Fruit fly (Drosophila melanogaster) whole organism, embryonic: ENCODE data around the gene CG8560.

Experiments used
- Ada2b ChIP-seq: fragments of 200-800 bp; sonication (Bioruptor generic); IDR thresholded peaks from 2 replicates; pipeline ENCODE4 v1.3.6; 2022; ENCODE audit warnings: missing biosample characterization, missing genetic modification characterization
- Adf1 ChIP-seq: fragments of 200-800 bp; sonication (Bioruptor generic); IDR thresholded peaks from 2 replicates; pipeline ENCODE4 v1.3.6; 2022; ENCODE audit warnings: missing biosample characterization, missing genetic modification characterization
- B-H1 ChIP-seq: fragments of 200-800 bp; sonication (Bioruptor generic); IDR thresholded peaks from 3 replicates; pipeline ENCODE4 v1.3.6; 2022; ENCODE audit warnings: missing biosample characterization, missing genetic modification characterization
- B-H2 ChIP-seq: fragments of 200-800 bp; sonication (Bioruptor generic); optimal IDR thresholded peaks from 2 replicates; lab custom pipeline; 2018; ENCODE audit warnings: missing biosample characterization, mild to moderate bottlenecking, missing genetic modification characterization
- Bgb ChIP-seq: fragments of 200-800 bp; sonication (Bioruptor generic); IDR thresholded peaks from 2 replicates; pipeline ENCODE4 v1.3.6; 2022; ENCODE audit warnings: missing biosample characterization, missing genetic modification characterization; ENCODE audit not compliant: partially characterized antibody
- BtbVII ChIP-seq: fragments of 200-800 bp; sonication (Bioruptor generic); optimal IDR thresholded peaks from 3 replicates; lab custom pipeline; 2017; ENCODE audit warnings: missing biosample characterization, mild to moderate bottlenecking, missing genetic modification characterization
- CG10543 ChIP-seq: fragments of 200-800 bp; sonication (Bioruptor generic); optimal IDR thresholded peaks from 3 replicates; lab custom pipeline; 2017; ENCODE audit warnings: missing biosample characterization, mild to moderate bottlenecking, missing genetic modification characterization, moderate library complexity
- CG11504 ChIP-seq: fragments of 200-800 bp; sonication (Bioruptor generic); optimal IDR thresholded peaks from 3 replicates; lab custom pipeline; 2019; ENCODE audit warnings: missing biosample characterization, mild to moderate bottlenecking, missing genetic modification characterization, moderate library complexity
- CG12071 ChIP-seq: fragments of 200-800 bp; sonication (Bioruptor generic); optimal IDR thresholded peaks from 3 replicates; lab custom pipeline; 2018; ENCODE audit warnings: missing biosample characterization, mild to moderate bottlenecking, missing genetic modification characterization
- CG12769 ChIP-seq: fragments of 200-800 bp; sonication (Bioruptor generic); optimal IDR thresholded peaks from 2 replicates; lab custom pipeline; 2019; ENCODE audit warnings: missing biosample characterization, mild to moderate bottlenecking, missing genetic modification characterization, moderate library complexity
- CG13287 ChIP-seq: fragments of 200-800 bp; sonication (Bioruptor generic); IDR thresholded peaks from 2 replicates; pipeline ENCODE4 v1.3.6; 2022; ENCODE audit warnings: missing biosample characterization, missing genetic modification characterization; ENCODE audit not compliant: partially characterized antibody
- CG17361 ChIP-seq: fragments of 200-800 bp; sonication (Bioruptor generic); IDR thresholded peaks from 3 replicates; pipeline ENCODE4 v1.3.6; 2022; ENCODE audit warnings: missing biosample characterization, missing genetic modification characterization
- CG17568 ChIP-seq: fragments of 200-800 bp; sonication (Bioruptor generic); optimal IDR thresholded peaks from 2 replicates; lab custom pipeline; 2018; ENCODE audit warnings: missing biosample characterization, mild to moderate bottlenecking, missing genetic modification characterization, moderate library complexity
- CG2199 ChIP-seq: fragments of 200-800 bp; sonication (Bioruptor generic); IDR thresholded peaks from 3 replicates; pipeline ENCODE4 v1.3.6; 2022; ENCODE audit warnings: missing biosample characterization, missing genetic modification characterization
- CG5245 ChIP-seq: fragments of 200-800 bp; sonication (Bioruptor generic); optimal IDR thresholded peaks from 3 replicates; lab custom pipeline; 2016; ENCODE audit warnings: missing biosample characterization, missing genetic modification characterization
- CG6689 ChIP-seq: fragments of 200-800 bp; sonication (Bioruptor generic); IDR thresholded peaks from 2 replicates; pipeline ENCODE4 v1.3.6; 2022; ENCODE audit warnings: missing biosample characterization, missing genetic modification characterization
- CG7839 ChIP-seq: fragments of 200-800 bp; sonication (Bioruptor generic); optimal IDR thresholded peaks from 3 replicates; lab custom pipeline; 2018; ENCODE audit warnings: missing biosample characterization, mild to moderate bottlenecking, missing genetic modification characterization, moderate library complexity
- CG8281 ChIP-seq: fragments of 200-800 bp; sonication (Bioruptor generic); optimal IDR thresholded peaks from 2 replicates; lab custom pipeline; 2018; ENCODE audit warnings: missing biosample characterization, mild to moderate bottlenecking, missing genetic modification characterization, moderate library complexity
- CG8478 ChIP-seq: fragments of >200 bp; optimal IDR thresholded peaks from 2 replicates; lab custom pipeline; 2018
- CG8944 ChIP-seq: fragments of 200-800 bp; sonication (Bioruptor generic); optimal IDR thresholded peaks from 3 replicates; lab custom pipeline; 2016; ENCODE audit warnings: missing biosample characterization, missing genetic modification characterization
- CHES-1-like ChIP-seq: fragments of 200-800 bp; sonication (Bioruptor generic); optimal IDR thresholded peaks from 2 replicates; lab custom pipeline; 2016; ENCODE audit warnings: missing biosample characterization, missing genetic modification characterization
- Deaf1 ChIP-seq: fragments of 200-800 bp; optimal IDR thresholded peaks from 3 replicates; lab custom pipeline; 2019; ENCODE audit warnings: missing biosample characterization, mild to moderate bottlenecking, missing genetic modification characterization, moderate library complexity
- ERR ChIP-seq: fragments of 200-800 bp; sonication (Bioruptor generic); optimal IDR thresholded peaks from 2 replicates; lab custom pipeline; 2016; ENCODE audit warnings: missing biosample characterization, missing genetic modification characterization
- Ets65A ChIP-seq: fragments of 200-800 bp; sonication (Bioruptor generic); peaks from one replicate; lab custom pipeline; 2016; ENCODE audit warnings: missing biosample characterization, missing genetic modification characterization
- Ets97D ChIP-seq: fragments of 200-800 bp; sonication (Bioruptor generic); optimal IDR thresholded peaks from 3 replicates; lab custom pipeline; 2016; ENCODE audit warnings: missing biosample characterization, missing genetic modification characterization
- GATAe ChIP-seq: fragments of 200-800 bp; sonication (Bioruptor generic); conservative IDR thresholded peaks from 2 replicates; pipeline ENCODE4 v1.3.6; 2022; ENCODE audit warnings: missing biosample characterization, missing genetic modification characterization
- HLH3B ChIP-seq: fragments of 200-800 bp; sonication (Bioruptor generic); IDR thresholded peaks from 2 replicates; pipeline ENCODE4 v1.3.6; 2022; ENCODE audit warnings: missing biosample characterization, missing genetic modification characterization
- Jarid2 ChIP-seq: fragments of 200-800 bp; sonication (Bioruptor generic); optimal IDR thresholded peaks from 3 replicates; lab custom pipeline; 2017; ENCODE audit warnings: mild to moderate bottlenecking, missing biosample characterization, missing genetic modification reagents, missing genetic modification characterization
- Rfx ChIP-seq: fragments of 200-800 bp; sonication (Bioruptor generic); IDR thresholded peaks from 2 replicates; pipeline ENCODE4 v1.3.6; 2022; ENCODE audit warnings: missing biosample characterization, missing genetic modification characterization
- Sry-δ ChIP-seq: fragments of 200-800 bp; sonication (Bioruptor generic); optimal IDR thresholded peaks from 2 replicates; lab custom pipeline; 2016; ENCODE audit warnings: missing biosample characterization, missing genetic modification characterization
- Xrp1 ChIP-seq: fragments of 200-800 bp; sonication (Bioruptor generic); IDR thresholded peaks from 2 replicates; pipeline ENCODE4 v1.3.6; 2022; ENCODE audit warnings: missing biosample characterization, missing genetic modification characterization
- amos ChIP-seq: fragments of 200-800 bp; sonication (Bioruptor generic); IDR thresholded peaks from 2 replicates; pipeline ENCODE4 v1.3.6; 2022; ENCODE audit warnings: missing biosample characterization, missing genetic modification characterization; ENCODE audit not compliant: partially characterized antibody
- aop ChIP-seq: fragments of 200-800 bp; sonication (Bioruptor generic); IDR thresholded peaks from 2 replicates; pipeline ENCODE4 v1.3.6; 2022; ENCODE audit warnings: missing biosample characterization, missing genetic modification characterization
- btn ChIP-seq: fragments of 200-800 bp; sonication (Bioruptor generic); optimal IDR thresholded peaks from 2 replicates; lab custom pipeline; 2016; ENCODE audit warnings: missing biosample characterization, missing genetic modification characterization
- caup ChIP-seq: fragments of 200-800 bp; sonication (Bioruptor generic); optimal IDR thresholded peaks from 3 replicates; lab custom pipeline; 2017; ENCODE audit warnings: missing biosample characterization, mild to moderate bottlenecking, missing genetic modification characterization, moderate library complexity; ENCODE audit not compliant: severe bottlenecking
- chinmo ChIP-seq: fragments of 200-800 bp; sonication (Bioruptor generic); IDR thresholded peaks from 4 replicates; pipeline ENCODE4 v1.3.6; 2022; ENCODE audit warnings: missing biosample characterization, missing genetic modification characterization; ENCODE audit not compliant: partially characterized antibody
- crol ChIP-seq: fragments of 200-800 bp; sonication (Bioruptor generic); IDR thresholded peaks from 2 replicates; pipeline ENCODE4 v1.3.6; 2022; ENCODE audit warnings: missing biosample characterization, missing genetic modification characterization
- exex ChIP-seq: fragments of 200-800 bp; sonication (Bioruptor generic); optimal IDR thresholded peaks from 4 replicates; lab custom pipeline; 2018; ENCODE audit warnings: missing biosample characterization, mild to moderate bottlenecking, missing genetic modification characterization, moderate library complexity
- eyg ChIP-seq: fragments of 200-800 bp; sonication (Bioruptor generic); optimal IDR thresholded peaks from 3 replicates; lab custom pipeline; 2016; ENCODE audit warnings: missing biosample characterization, missing genetic modification characterization
- grn ChIP-seq: fragments of 200-800 bp; sonication (Bioruptor generic); optimal IDR thresholded peaks from 3 replicates; lab custom pipeline; 2017; ENCODE audit warnings: missing biosample characterization, missing genetic modification characterization
- lab ChIP-seq: fragments of 200-800 bp; sonication (Bioruptor generic); optimal IDR thresholded peaks from 3 replicates; lab custom pipeline; 2017; ENCODE audit warnings: missing biosample characterization, missing genetic modification characterization, mild to moderate bottlenecking, moderate library complexity, missing genetic modification reagents
- mirr ChIP-seq: fragments of 200-800 bp; sonication (Bioruptor generic); optimal IDR thresholded peaks from 3 replicates; lab custom pipeline; 2018; ENCODE audit warnings: missing biosample characterization, mild to moderate bottlenecking, missing genetic modification characterization
- onecut ChIP-seq: fragments of 200-800 bp; sonication (Bioruptor generic); IDR thresholded peaks from 2 replicates; pipeline ENCODE4 v1.3.6; 2022; ENCODE audit warnings: missing biosample characterization, missing genetic modification characterization
- prd ChIP-seq, 3 experiments: fragments of >200 bp in 2 of 3; fragments of 200-800 bp in 1 of 3; sonication (Bioruptor generic) in 1 of 3; optimal IDR thresholded peaks in 2 of 3; IDR thresholded peaks in 1 of 3; 2 replicates in 2 of 3; 3 replicates in 1 of 3; pipeline versions ENCODE4 v1.3.6 to Lab custom; 2017 to 2022; ENCODE audit warnings: missing biosample characterization in 1 of 3, missing genetic modification characterization in 1 of 3
- repo ChIP-seq: fragments of 200-800 bp; sonication (Bioruptor generic); optimal IDR thresholded peaks from 2 replicates; lab custom pipeline; 2016; ENCODE audit warnings: missing biosample characterization, missing genetic modification characterization
- scrt ChIP-seq: fragments of 200-800 bp; sonication (Bioruptor generic); optimal IDR thresholded peaks from 2 replicates; lab custom pipeline; 2018; ENCODE audit warnings: missing biosample characterization, mild to moderate bottlenecking, missing genetic modification characterization, moderate library complexity
- stwl ChIP-seq: fragments of 200-800 bp; sonication (Bioruptor generic); optimal IDR thresholded peaks from 3 replicates; lab custom pipeline; 2018; ENCODE audit warnings: missing biosample characterization, mild to moderate bottlenecking, missing genetic modification characterization, moderate library complexity
- tx ChIP-seq: fragments of 200-800 bp; sonication (Bioruptor generic); optimal IDR thresholded peaks from 2 replicates; lab custom pipeline; 2016; ENCODE audit warnings: missing biosample characterization, missing genetic modification characterization
- vvl ChIP-seq: fragments of 200-800 bp; sonication (Bioruptor generic); IDR thresholded peaks from 2 replicates; pipeline ENCODE4 v1.3.6; 2022; ENCODE audit warnings: missing biosample characterization, missing genetic modification characterization

Gene CG8560

DNA sequence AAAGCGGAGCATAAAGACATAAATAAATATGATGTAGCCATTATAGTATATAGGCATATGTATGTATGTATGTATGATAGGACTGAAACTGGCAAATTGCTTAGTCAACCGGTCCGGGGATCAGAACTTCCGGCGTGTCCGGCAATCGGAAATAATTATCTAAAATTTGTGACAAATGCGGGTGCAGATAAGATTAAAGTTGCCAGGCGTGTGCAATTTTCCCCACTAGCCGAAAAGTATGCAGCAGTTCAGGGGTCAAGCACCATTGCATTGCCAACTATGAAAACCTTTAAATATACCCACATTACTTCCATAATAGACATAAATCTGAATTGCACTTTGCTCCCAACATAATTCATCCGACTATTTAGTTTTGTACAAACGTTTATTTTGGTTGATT is 28.3 kb upstream of the CG8560 start (continued):
- 0 out of 4 replicates have a peak, but pooled peaks have one; percentile 57 for TF ChIP-seq chinmo (GFP tag; lab: Robert Waterston, UW)
- TF ChIP-seq Ets65A (GFP tag; lab: Kevin White, UChicago) = no peak
- TF ChIP-seq CG7839 (tag; lab: Kevin White, UChicago) = no peak
- TF ChIP-seq Ets97D (GFP tag; lab: Kevin White, UChicago) = no peak
- TF ChIP-seq mirr (GFP tag; lab: Kevin White, UChicago) = peak; percentile 11
- no peak for TF ChIP-seq repo
- TF ChIP-seq stwl (tag; lab: Kevin White, UChicago) = peak; percentile 15
- peak; percentile 47 for TF ChIP-seq grn (GFP tag; lab: Kevin White, UChicago)
- TF ChIP-seq CG8478 (lab: Kevin White, UChicago) = no peak
- TF ChIP-seq CG8944 (GFP tag; lab: Kevin White, UChicago) = no peak
- TF ChIP-seq btn (GFP tag; lab: Kevin White, UChicago) = no peak
- peak; percentile 74 for TF ChIP-seq exex (tag; lab: Kevin White, UChicago)
- TF ChIP-seq Xrp1 (GFP tag; lab: Robert Waterston, UW) = no peak
- TF ChIP-seq CG6689 (GFP tag; lab: Robert Waterston, UW) = no peak
- TF ChIP-seq CG8281 (tag; lab: Kevin White, UChicago) = no peak
- no peak for TF ChIP-seq CG17361
- no peak for TF ChIP-seq vvl (GFP tag; lab: Robert Waterston, UW)
- no peak for TF ChIP-seq CG17568 (GFP tag; lab: Kevin White, UChicago)
- TF ChIP-seq CG2199 (GFP tag; lab: Robert Waterston, UW) = peak; percentile 60; the same call in 2 of the 3 replicates
- no peak for TF ChIP-seq ERR (GFP tag; lab: Kevin White, UChicago)
- peak; percentile 64 for TF ChIP-seq lab (GFP tag; lab: Kevin White, UChicago)
- peak; percentile 65 for TF ChIP-seq GATAe (GFP tag; lab: Robert Waterston, UW)
- no peak for TF ChIP-seq scrt (GFP tag; lab: Kevin White, UChicago)
- TF ChIP-seq CG13287 (GFP tag; lab: Robert Waterston, UW) = 0 out of 2 replicates have a peak, but pooled peaks have one; percentile 7
- no peak for TF ChIP-seq B-H1 (GFP tag; lab: Robert Waterston, UW)

DNA sequence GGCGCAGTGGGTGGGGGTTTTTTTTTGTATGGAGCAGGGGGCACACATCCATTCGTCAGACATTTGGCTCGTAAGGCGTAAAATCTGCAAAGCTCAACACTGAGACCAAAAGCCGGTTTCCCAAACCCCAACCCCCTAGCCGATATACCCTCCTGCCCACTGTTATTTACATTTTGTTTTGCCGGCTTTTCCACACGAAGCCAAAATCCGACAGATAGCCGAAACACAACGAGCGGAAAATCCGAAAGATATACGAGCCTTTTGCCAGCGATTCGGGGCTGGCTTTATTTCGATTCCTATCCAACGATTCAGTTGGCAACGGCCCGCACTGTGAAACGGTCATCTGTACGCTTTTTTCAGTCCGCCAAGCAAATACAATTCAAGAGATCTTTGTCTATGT is 19.5 kb upstream of the CG8560 start, which contains the start of gene CG42458:
CG42458 (plus strand) TSS at position 311 of the 400 bp plus-strand sequence.
- TF ChIP-seq amos (GFP tag; lab: Robert Waterston, UW) = peak; percentile 16; the same call in 1 of the 2 replicates
- no peak for TF ChIP-seq tx
- TF ChIP-seq CG10543 (GFP tag; lab: Kevin White, UChicago) = peak; percentile 43
- peak; percentile 16; the same call in 1 of the 2 replicates for TF ChIP-seq Bgb (GFP tag; lab: Robert Waterston, UW)
- peak; percentile 23 for TF ChIP-seq caup (GFP tag; lab: Kevin White, UChicago)
- no peak for TF ChIP-seq Ada2b (GFP tag; lab: Robert Waterston, UW)
- TF ChIP-seq CG12071 (GFP tag; lab: Kevin White, UChicago) = peak; percentile 1
- no peak for TF ChIP-seq aop (GFP tag; lab: Robert Waterston, UW)
- TF ChIP-seq Rfx (GFP tag; lab: Robert Waterston, UW) = peak; percentile 46
- TF ChIP-seq eyg (GFP tag; lab: Kevin White, UChicago) = no peak
- no peak for TF ChIP-seq Sry-δ (GFP tag; lab: Kevin White, UChicago)
- TF ChIP-seq CHES-1-like (GFP tag; lab: Kevin White, UChicago) = no peak
- no peak for TF ChIP-seq BtbVII (GFP tag; lab: Kevin White, UChicago)
- TF ChIP-seq crol (GFP tag; lab: Robert Waterston, UW) = peak; percentile 77
- TF ChIP-seq CG11504 (tag; lab: Kevin White, UChicago) = peak; percentile 72
- peak; percentile 35 for TF ChIP-seq CG12769
- no peak for TF ChIP-seq prd (optimal IDR thresholded peaks at IDR 0.05; lab: Kevin White, UChicago)
- TF ChIP-seq prd (GFP tag; IDR thresholded peaks at IDR 0.05; lab: Robert Waterston, UW) = 0 out of 3 replicates have a peak, but pooled peaks have one; percentile 20
- peak; percentile 39 for TF ChIP-seq B-H2
- TF ChIP-seq chinmo (GFP tag; lab: Robert Waterston, UW) = 0 out of 4 replicates have a peak, but pooled peaks have one; percentile 33
- peak; percentile 99 for TF ChIP-seq Deaf1 (tag; lab: Kevin White, UChicago)
- no peak; the same call in 1 of the 2 replicates for TF ChIP-seq onecut
- TF ChIP-seq Adf1 = peak; percentile 38; the same call in 1 of the 2 replicates
- no peak for TF ChIP-seq CG5245 (GFP tag; lab: Kevin White, UChicago)
- TF ChIP-seq Jarid2 (GFP tag; lab: Kevin White, UChicago) = peak; percentile 63
- 0 out of 2 replicates have a peak, but pooled peaks have one; percentile 22 for TF ChIP-seq HLH3B
- TF ChIP-seq lab (GFP tag; lab: Kevin White, UChicago) = peak; percentile 13
